Worm (Caenorhabditis elegans) whole organism, late embryonic: ENCODE data around the gene F14F7.5.

Experiments
- C08G9.2 ChIP-seq: sonication (generic microtip); optimal IDR thresholded peaks from 2 replicates; lab custom pipeline; 2016; ENCODE audit warnings: mild to moderate bottlenecking, missing genetic modification characterization, moderate library complexity, missing compliant biosample characterization
- F13H6.1 ChIP-seq: sonication (generic microtip); optimal IDR thresholded peaks from 2 replicates; lab custom pipeline; 2016; ENCODE audit warnings: missing genetic modification characterization, missing compliant biosample characterization
- T23F11.4 ChIP-seq: fragments of 200-800 bp; sonication (Bioruptor generic); optimal IDR thresholded peaks from 2 replicates; lab custom pipeline; 2018; ENCODE audit warnings: mild to moderate bottlenecking, missing genetic modification characterization, missing compliant biosample characterization
- Y22D7AL.16 ChIP-seq: sonication (generic microtip); optimal IDR thresholded peaks from 2 replicates; lab custom pipeline; 2016; ENCODE audit warnings: missing genetic modification characterization, missing compliant biosample characterization
- ama-1 ChIP-seq: fragments of 150-350 bp; optimal IDR thresholded peaks from 2 replicates; lab custom pipeline; 2014
- ceh-18 ChIP-seq: sonication (generic microtip); optimal IDR thresholded peaks from 2 replicates; lab custom pipeline; 2016; ENCODE audit warnings: missing genetic modification characterization, missing compliant biosample characterization
- ceh-19 ChIP-seq: fragments of 200-800 bp; sonication (Bioruptor generic); optimal IDR thresholded peaks from 2 replicates; lab custom pipeline; 2018; ENCODE audit warnings: mild to moderate bottlenecking, missing genetic modification characterization, missing compliant biosample characterization
- ceh-2 ChIP-seq: sonication (generic microtip); optimal IDR thresholded peaks from 2 replicates; lab custom pipeline; 2016; ENCODE audit warnings: missing genotype, missing genetic modification characterization, missing compliant biosample characterization
- ceh-24 ChIP-seq: sonication (generic microtip); optimal IDR thresholded peaks from 2 replicates; lab custom pipeline; 2016; ENCODE audit warnings: mild to moderate bottlenecking, missing genetic modification characterization, missing compliant biosample characterization
- ceh-31 ChIP-seq: sonication (generic microtip); optimal IDR thresholded peaks from 2 replicates; lab custom pipeline; 2016; ENCODE audit warnings: missing genetic modification characterization, missing compliant biosample characterization
- ceh-34 ChIP-seq: sonication (generic microtip); optimal IDR thresholded peaks from 2 replicates; lab custom pipeline; 2016; ENCODE audit warnings: mild to moderate bottlenecking, missing genetic modification characterization, missing compliant biosample characterization
- ceh-48 ChIP-seq: sonication (generic microtip); optimal IDR thresholded peaks from 2 replicates; lab custom pipeline; 2016; ENCODE audit warnings: missing genetic modification characterization, inconsistent platforms, missing compliant biosample characterization
- ceh-6 ChIP-seq: fragments of 200-800 bp; sonication (Bioruptor generic); optimal IDR thresholded peaks from 2 replicates; lab custom pipeline; 2018; ENCODE audit warnings: mild to moderate bottlenecking, missing genetic modification characterization, missing compliant biosample characterization
- dmd-4 ChIP-seq: sonication (generic microtip); optimal IDR thresholded peaks from 2 replicates; lab custom pipeline; 2016; ENCODE audit warnings: borderline replicate concordance, missing genetic modification characterization, missing compliant biosample characterization
- dve-1 ChIP-seq: sonication (generic microtip); optimal IDR thresholded peaks from 2 replicates; lab custom pipeline; 2017; ENCODE audit warnings: antibody characterized with exemption, mild to moderate bottlenecking, missing genetic modification characterization, missing compliant biosample characterization
- elt-4 ChIP-seq: sonication (generic microtip); optimal IDR thresholded peaks from 2 replicates; lab custom pipeline; 2016; ENCODE audit warnings: missing genetic modification characterization, missing compliant biosample characterization
- eyg-1 ChIP-seq: sonication (generic microtip); optimal IDR thresholded peaks from 2 replicates; lab custom pipeline; 2016; ENCODE audit warnings: missing genotype, missing genetic modification characterization, missing compliant biosample characterization
- fax-1 ChIP-seq: sonication (generic microtip); optimal IDR thresholded peaks from 2 replicates; lab custom pipeline; 2016; ENCODE audit warnings: missing genotype, missing genetic modification characterization, missing compliant biosample characterization
- fkh-10 ChIP-seq: fragments of 150-350 bp; optimal IDR thresholded peaks from 2 replicates; lab custom pipeline; 2014; ENCODE audit warnings: missing biosample characterization, missing genetic modification reagents, missing genetic modification characterization
- gmeb-2 ChIP-seq: sonication (generic microtip); optimal IDR thresholded peaks from 2 replicates; lab custom pipeline; 2016; ENCODE audit warnings: missing genetic modification characterization, inconsistent platforms, missing compliant biosample characterization
- hlh-30 ChIP-seq: sonication (generic microtip); optimal IDR thresholded peaks from 2 replicates; lab custom pipeline; 2017; ENCODE audit warnings: antibody characterized with exemption, missing genetic modification characterization, missing compliant biosample characterization; ENCODE audit not compliant: insufficient read depth
- hlh-6 ChIP-seq: sonication (generic microtip); optimal IDR thresholded peaks from 2 replicates; lab custom pipeline; 2016; ENCODE audit warnings: missing genotype, missing genetic modification characterization, missing compliant biosample characterization
- lim-6 ChIP-seq: sonication (generic microtip); optimal IDR thresholded peaks from 2 replicates; lab custom pipeline; 2016; ENCODE audit warnings: missing genetic modification characterization, missing compliant biosample characterization
- lin-11 ChIP-seq: fragments of 200-800 bp; sonication (Bioruptor generic); optimal IDR thresholded peaks from 2 replicates; lab custom pipeline; 2018; ENCODE audit warnings: mild to moderate bottlenecking, missing genetic modification characterization, missing compliant biosample characterization
- mec-3 ChIP-seq: sonication (generic microtip); optimal IDR thresholded peaks from 2 replicates; lab custom pipeline; 2016; ENCODE audit warnings: borderline replicate concordance, missing genetic modification characterization, missing compliant biosample characterization
- nfya-1 ChIP-seq: sonication (generic microtip); optimal IDR thresholded peaks from 2 replicates; lab custom pipeline; 2017; ENCODE audit warnings: missing genetic modification characterization, mild to moderate bottlenecking, missing compliant biosample characterization, antibody characterized with exemption, moderate library complexity
- odd-2 ChIP-seq: sonication (generic microtip); optimal IDR thresholded peaks from 2 replicates; lab custom pipeline; 2017; ENCODE audit warnings: antibody characterized with exemption, mild to moderate bottlenecking, missing genetic modification characterization, missing compliant biosample characterization
- pat-9 ChIP-seq: fragments of 200-800 bp; sonication (Bioruptor generic); optimal IDR thresholded peaks from 2 replicates; lab custom pipeline; 2018; ENCODE audit warnings: mild to moderate bottlenecking, missing genetic modification characterization, moderate library complexity, missing compliant biosample characterization
- pha-2 ChIP-seq: sonication (generic microtip); optimal IDR thresholded peaks from 2 replicates; lab custom pipeline; 2017; ENCODE audit warnings: mild to moderate bottlenecking, missing genetic modification characterization, missing compliant biosample characterization
- pqm-1 ChIP-seq: sonication (generic microtip); optimal IDR thresholded peaks from 2 replicates; lab custom pipeline; 2016; ENCODE audit warnings: missing genetic modification characterization, missing compliant biosample characterization
- pros-1 ChIP-seq: fragments of 150-350 bp; optimal IDR thresholded peaks from 2 replicates; lab custom pipeline; 2014; ENCODE audit warnings: missing biosample characterization, missing genetic modification reagents, missing genetic modification characterization
- ref-2 ChIP-seq: sonication (generic microtip); optimal IDR thresholded peaks from 2 replicates; lab custom pipeline; 2016; ENCODE audit warnings: missing genetic modification characterization, missing compliant biosample characterization
- sdc-2 ChIP-seq: sonication (generic microtip); optimal IDR thresholded peaks from 2 replicates; lab custom pipeline; 2016; ENCODE audit warnings: missing genotype, missing genetic modification characterization, missing compliant biosample characterization
- sox-2 ChIP-seq: fragments of 200-800 bp; sonication (Bioruptor generic); IDR thresholded peaks from 2 replicates; pipeline ENCODE4 v1.3.6; 2022; ENCODE audit warnings: missing genetic modification reagents, missing genetic modification characterization, missing compliant biosample characterization
- syd-9 ChIP-seq: sonication (generic microtip); optimal IDR thresholded peaks from 2 replicates; lab custom pipeline; 2016; ENCODE audit warnings: mild to moderate bottlenecking, missing genetic modification characterization, moderate library complexity, missing compliant biosample characterization
- tbx-2 ChIP-seq: sonication (generic microtip); optimal IDR thresholded peaks from 2 replicates; lab custom pipeline; 2016; ENCODE audit warnings: missing genetic modification characterization, missing compliant biosample characterization
- ttx-3 ChIP-seq: sonication (generic microtip); optimal IDR thresholded peaks from 2 replicates; lab custom pipeline; 2016; ENCODE audit warnings: missing genetic modification reagents, missing genetic modification characterization, missing compliant biosample characterization
- unc-42 ChIP-seq: sonication (generic microtip); optimal IDR thresholded peaks from 2 replicates; lab custom pipeline; 2016; ENCODE audit warnings: missing genotype, missing genetic modification characterization, missing compliant biosample characterization
- zip-5 ChIP-seq: sonication (generic microtip); optimal IDR thresholded peaks from 2 replicates; lab custom pipeline; 2016; ENCODE audit warnings: missing genetic modification characterization, missing compliant biosample characterization
- ztf-16 ChIP-seq: sonication (generic microtip); optimal IDR thresholded peaks from 2 replicates; lab custom pipeline; 2017; ENCODE audit warnings: missing genetic modification characterization, missing compliant biosample characterization

F14F7.5 gene

DNA sequence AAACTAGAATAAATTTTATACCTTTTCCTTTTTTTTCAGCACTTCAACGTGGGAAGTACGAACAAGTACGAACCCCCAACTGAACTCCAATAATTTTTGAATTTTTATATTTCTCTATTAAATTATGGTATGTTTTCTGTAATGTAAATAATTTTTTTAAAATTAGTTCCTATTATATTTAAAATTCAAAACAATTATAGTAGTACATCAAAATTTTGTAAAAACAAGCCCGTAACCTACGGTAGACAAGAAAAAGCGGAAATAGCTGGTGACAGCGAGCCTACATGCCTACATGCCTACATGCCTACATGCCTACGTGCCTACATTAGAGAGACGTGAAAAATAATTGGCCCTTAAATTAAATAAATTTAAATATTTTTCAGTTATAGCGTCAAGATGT, at the start of gene F14F7.5:
F14F7.5 (plus strand) TSS at position 301 of the 400 bp plus-strand sequence.
- no peak for TF ChIP-seq ceh-34 (tag; lab: Kevin White, UChicago)
- no peak for TF ChIP-seq dve-1 (tag; lab: Kevin White, UChicago)
- no peak for TF ChIP-seq ttx-3 (tag; lab: Kevin White, UChicago)
- TF ChIP-seq odd-2 (tag; lab: Kevin White, UChicago) = no peak
- TF ChIP-seq fkh-10 (GFP tag; lab: Kevin White, UChicago) = no peak
- no peak for TF ChIP-seq Y22D7AL.16
- no peak for TF ChIP-seq zip-5 (tag; lab: Kevin White, UChicago)
- TF ChIP-seq sox-2 (GFP tag; lab: Robert Waterston, UW) = no peak
- no peak for TF ChIP-seq F13H6.1
- no peak for TF ChIP-seq ceh-18 (tag; lab: Kevin White, UChicago)
- no peak for TF ChIP-seq syd-9 (tag; lab: Kevin White, UChicago)
- TF ChIP-seq pros-1 (tag; lab: Kevin White, UChicago) = no peak
- TF ChIP-seq tbx-2 (tag; lab: Kevin White, UChicago) = no peak
- no peak for TF ChIP-seq nfya-1
- no peak for TF ChIP-seq ceh-2 (tag; lab: Kevin White, UChicago)
- TF ChIP-seq hlh-6 (tag; lab: Kevin White, UChicago) = no peak
- no peak for TF ChIP-seq ama-1 (lab: Kevin White, UChicago)
- TF ChIP-seq ceh-24 (tag; lab: Kevin White, UChicago) = no peak

ce11 chrIII:12987418-12987817, 44.4 kb upstream of the F14F7.5 start, which contains the start of gene ZK1010.5:
TSS of gene ZK1010.5 (minus strand) at chrIII:12987518.
- no peak for TF ChIP-seq fax-1 (tag; lab: Kevin White, UChicago)
- TF ChIP-seq eyg-1 (tag; lab: Kevin White, UChicago) = no peak
- no peak for TF ChIP-seq ceh-34 (tag; lab: Kevin White, UChicago)

DNA sequence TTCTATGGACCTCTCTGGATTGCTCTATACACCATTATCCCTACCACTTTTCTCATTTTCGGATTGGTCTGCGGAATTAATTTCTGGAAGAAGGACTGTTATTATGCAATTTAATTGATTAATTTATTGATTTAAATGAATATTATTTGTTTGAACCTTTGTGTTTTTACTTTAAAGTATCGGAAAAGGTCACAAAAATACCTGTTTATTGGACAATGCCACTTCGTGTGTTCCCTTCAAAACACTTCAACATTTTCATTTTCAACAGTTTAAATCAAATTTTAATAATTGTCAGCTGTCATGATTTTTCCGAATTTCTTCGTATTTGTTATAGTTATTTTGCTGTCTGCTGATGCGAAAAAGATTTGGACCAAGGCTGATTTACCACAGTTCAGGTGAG, 40.8 kb upstream of the F14F7.5 start, which contains the start of gene ZK1010.12:
ZK1010.12 (plus strand) TSS at position 301 of the 400 bp plus-strand sequence.
- TF ChIP-seq hlh-6 (tag; lab: Kevin White, UChicago) = no peak
- no peak for TF ChIP-seq elt-4
- no peak for TF ChIP-seq ceh-6 (GFP tag; lab: Kevin White, UChicago)
- TF ChIP-seq mec-3 (tag; lab: Kevin White, UChicago) = no peak
- no peak for TF ChIP-seq C08G9.2 (tag; lab: Kevin White, UChicago)
- no peak for TF ChIP-seq odd-2 (tag; lab: Kevin White, UChicago)
- TF ChIP-seq eyg-1 (tag; lab: Kevin White, UChicago) = no peak
- no peak for TF ChIP-seq lin-11 (tag; lab: Kevin White, UChicago)

- TF ChIP-seq C08G9.2 (tag; lab: Kevin White, UChicago) (no peak), sdc-2 (tag; lab: Kevin White, UChicago) (peak; percentile 29), elt-4 (peak; percentile 88)
These were observed 38.7 kb upstream of the F14F7.5 start for ce11 chrIII:12993055-12993454.

- TF ChIP-seq fax-1 (tag; lab: Kevin White, UChicago) = no peak
- no peak for TF ChIP-seq dmd-4 (tag; lab: Kevin White, UChicago)
- no peak for TF ChIP-seq ref-2
- no peak for TF ChIP-seq hlh-30 (tag; lab: Kevin White, UChicago)
These were observed 38.2 kb upstream of the F14F7.5 start, which contains the start of gene col-97 for ce11 chrIII:12993607-12994006. TSS of gene col-97 (minus strand) at chrIII:12993707.

DNA sequence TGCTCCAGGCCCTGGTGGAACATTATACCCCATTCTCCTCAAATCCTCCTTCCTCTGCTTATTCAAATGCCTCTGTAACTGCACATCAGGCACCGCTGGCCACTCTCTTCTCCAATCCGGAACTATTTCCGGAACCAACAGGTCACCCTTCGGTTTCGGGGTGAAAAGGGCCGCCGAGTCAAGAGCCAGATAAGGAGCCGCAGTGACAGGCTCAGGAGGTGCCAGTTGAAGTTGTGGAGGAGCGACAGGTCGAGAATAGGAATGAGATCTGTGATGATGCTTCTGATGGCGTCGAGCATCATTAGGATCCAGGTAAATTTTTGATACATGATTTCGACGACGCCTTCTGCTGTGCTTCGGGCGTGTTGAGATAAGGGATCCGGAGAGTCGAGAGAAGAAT, 33.5 kb upstream of the F14F7.5 start:
- TF ChIP-seq lim-6 (tag; lab: Kevin White, UChicago) (no peak), unc-42 (no peak), ama-1 (lab: Kevin White, UChicago) (no peak), ceh-34 (tag; lab: Kevin White, UChicago) (no peak), pha-2 (tag; lab: Kevin White, UChicago) (no peak), ztf-16 (tag; lab: Kevin White, UChicago) (no peak), ceh-18 (tag; lab: Kevin White, UChicago) (no peak), dve-1 (tag; lab: Kevin White, UChicago) (no peak), ceh-2 (tag; lab: Kevin White, UChicago) (no peak), gmeb-2 (tag; lab: Kevin White, UChicago) (no peak), T23F11.4 (no peak), ceh-31 (tag; lab: Kevin White, UChicago) (no peak), ceh-19 (no peak), syd-9 (tag; lab: Kevin White, UChicago) (no peak), pat-9 (tag; lab: Kevin White, UChicago) (no peak), pqm-1 (tag; lab: Kevin White, UChicago) (no peak), ceh-48 (tag; lab: Kevin White, UChicago) (no peak)
